Fruit fly (Drosophila melanogaster): Measurements from ENCODE around the gene CG13721.

DNA sequence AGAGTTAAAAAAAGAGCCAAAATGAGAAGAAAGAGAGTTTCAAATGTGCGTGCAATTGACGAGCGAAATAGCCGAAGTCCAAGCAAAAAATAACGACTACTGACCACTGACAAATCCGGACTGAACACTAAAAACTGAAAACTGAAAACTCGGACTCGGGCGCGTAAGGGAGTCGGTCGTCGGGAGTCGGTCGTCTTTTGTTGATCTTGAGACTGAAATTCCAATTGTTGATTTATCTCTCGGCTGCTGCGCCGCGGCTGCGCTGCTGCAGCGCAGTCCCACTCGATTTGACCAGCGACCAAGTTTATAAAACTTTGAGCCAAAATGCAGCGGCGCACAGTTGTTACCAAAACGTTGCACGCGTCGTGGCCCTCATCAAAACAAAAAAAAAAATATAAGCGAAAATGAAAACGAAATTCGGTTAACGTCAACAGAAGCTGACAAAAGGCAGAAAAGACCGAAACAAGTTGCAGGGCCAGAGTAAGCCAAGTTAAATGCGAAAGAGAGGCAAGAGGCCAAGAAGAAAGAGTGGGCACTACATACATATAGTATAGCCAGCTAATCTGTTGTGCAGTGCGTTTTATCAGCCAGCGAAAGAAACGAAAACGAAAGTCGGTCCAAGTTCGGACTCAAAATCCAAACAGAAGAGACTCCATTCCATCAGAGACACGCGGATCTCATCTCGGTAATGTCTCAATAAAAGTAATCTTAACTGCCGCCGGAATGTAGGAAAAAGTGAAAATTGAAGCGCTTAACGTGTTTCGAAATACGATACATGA is 35.5 kb upstream of the CG13721 start, which contains the start of gene CG11353:
- TF ChIP-seq CG13204 (GFP tag; optimal IDR thresholded peaks at IDR 0.05) (no peak), Pif1B (GFP tag; optimal IDR thresholded peaks at IDR 0.05) (no peak), CG12605 (GFP tag; IDR thresholded peaks at IDR 0.05) (no peak), rn (GFP tag; IDR thresholded peaks at IDR 0.05) (no peak), CG8301 (tag; optimal IDR thresholded peaks at IDR 0.05) (no peak), gl (tag; optimal IDR thresholded peaks at IDR 0.05) (no peak), D1 (tag; optimal IDR thresholded peaks at IDR 0.05) (no peak), CG8159 (tag; optimal IDR thresholded peaks at IDR 0.05) (no peak), Pif1A (GFP tag; optimal IDR thresholded peaks at IDR 0.05) (no peak), EcR (GFP tag; optimal IDR thresholded peaks at IDR 0.05) (no peak), CG32121 (GFP tag; IDR thresholded peaks at IDR 0.05) (no peak), CG14655 (GFP tag; optimal IDR thresholded peaks at IDR 0.05) (no peak), CG15710 (tag; optimal IDR thresholded peaks at IDR 0.05) (no peak), CG9948 (tag; optimal IDR thresholded peaks at IDR 0.05) (no peak)

Measured in whole organism, pupa.